Fruit fly (Drosophila melanogaster) whole organism, embryonic: ENCODE measurements around the gene CG3149.

Source experiments
- B-H1 ChIP-seq: fragments of 200-800 bp; sonication (Bioruptor generic); IDR thresholded peaks from 3 replicates; pipeline ENCODE4 v1.3.6; 2022; ENCODE audit warnings: missing biosample characterization, missing genetic modification characterization
- B-H2 ChIP-seq: fragments of 200-800 bp; sonication (Bioruptor generic); optimal IDR thresholded peaks from 2 replicates; lab custom pipeline; 2018; ENCODE audit warnings: missing biosample characterization, mild to moderate bottlenecking, missing genetic modification characterization
- CG10147 ChIP-seq: fragments of 200-800 bp; sonication (Bioruptor generic); optimal IDR thresholded peaks from 2 replicates; lab custom pipeline; 2019; ENCODE audit warnings: missing biosample characterization, mild to moderate bottlenecking, missing genetic modification characterization, moderate library complexity
- CG11696 ChIP-seq: fragments of 200-800 bp; sonication (Bioruptor generic); IDR thresholded peaks from 2 replicates; pipeline ENCODE4 v1.3.6; 2022; ENCODE audit warnings: missing biosample characterization, missing genetic modification characterization
- CG12071 ChIP-seq: fragments of 200-800 bp; sonication (Bioruptor generic); optimal IDR thresholded peaks from 3 replicates; lab custom pipeline; 2018; ENCODE audit warnings: missing biosample characterization, mild to moderate bottlenecking, missing genetic modification characterization
- CG13287 ChIP-seq: fragments of 200-800 bp; sonication (Bioruptor generic); IDR thresholded peaks from 2 replicates; pipeline ENCODE4 v1.3.6; 2022; ENCODE audit warnings: missing biosample characterization, missing genetic modification characterization; ENCODE audit not compliant: partially characterized antibody
- CG13424 ChIP-seq: fragments of 200-800 bp; sonication (Bioruptor generic); optimal IDR thresholded peaks from 2 replicates; lab custom pipeline; 2019; ENCODE audit warnings: missing biosample characterization, mild to moderate bottlenecking, missing genetic modification characterization, moderate library complexity
- CG13894 ChIP-seq: fragments of 200-800 bp; sonication (Bioruptor generic); optimal IDR thresholded peaks from 3 replicates; lab custom pipeline; 2018; ENCODE audit warnings: missing biosample characterization, mild to moderate bottlenecking, missing genetic modification characterization, moderate library complexity
- CG14441 ChIP-seq: fragments of 200-800 bp; sonication (Bioruptor generic); IDR thresholded peaks from 2 replicates; pipeline ENCODE4 v1.3.6; 2022; ENCODE audit warnings: missing biosample characterization, missing genetic modification characterization
- CG15601 ChIP-seq: fragments of 200-800 bp; sonication (Bioruptor generic); optimal IDR thresholded peaks from 3 replicates; lab custom pipeline; 2019; ENCODE audit warnings: missing biosample characterization, mild to moderate bottlenecking, missing genetic modification characterization, moderate library complexity
- CG1792 ChIP-seq: fragments of 200-800 bp; sonication (Bioruptor generic); optimal IDR thresholded peaks from 2 replicates; lab custom pipeline; 2016; ENCODE audit warnings: missing biosample characterization, missing genetic modification characterization
- CG18262 ChIP-seq: fragments of 200-800 bp; optimal IDR thresholded peaks from 3 replicates; lab custom pipeline; 2019; ENCODE audit warnings: missing biosample characterization, mild to moderate bottlenecking, missing genetic modification characterization, moderate library complexity
- CG2129 ChIP-seq: fragments of 200-800 bp; sonication (Bioruptor generic); IDR thresholded peaks from 2 replicates; pipeline ENCODE4 v1.3.6; 2022; ENCODE audit warnings: missing biosample characterization, missing genetic modification characterization; ENCODE audit not compliant: partially characterized antibody
- CG2202 ChIP-seq: fragments of 200-800 bp; sonication (Bioruptor generic); optimal IDR thresholded peaks from 2 replicates; lab custom pipeline; 2018; ENCODE audit warnings: missing biosample characterization, mild to moderate bottlenecking, missing genetic modification characterization
- CG30020 ChIP-seq: fragments of 200-800 bp; optimal IDR thresholded peaks from 2 replicates; lab custom pipeline; 2019; ENCODE audit warnings: missing biosample characterization, mild to moderate bottlenecking, missing genetic modification characterization, moderate library complexity
- CG31224 ChIP-seq: fragments of 200-800 bp; sonication (Bioruptor generic); IDR thresholded peaks from 2 replicates; pipeline ENCODE4 v1.3.6; 2022; ENCODE audit warnings: missing biosample characterization, missing genetic modification characterization
- CG31441 ChIP-seq: fragments of 200-800 bp; sonication (Bioruptor generic); IDR thresholded peaks from 2 replicates; pipeline ENCODE4 v1.3.6; 2022; ENCODE audit warnings: missing biosample characterization, missing genetic modification characterization
- CG4282 ChIP-seq: fragments of 200-800 bp; sonication (Bioruptor generic); optimal IDR thresholded peaks from 2 replicates; lab custom pipeline; 2016; ENCODE audit warnings: missing biosample characterization, missing genetic modification characterization
- CG4707 ChIP-seq: fragments of 200-800 bp; sonication (Bioruptor generic); optimal IDR thresholded peaks from 2 replicates; lab custom pipeline; 2018; ENCODE audit warnings: missing biosample characterization, mild to moderate bottlenecking, missing genetic modification characterization, moderate library complexity
- CG7357 ChIP-seq: fragments of 200-800 bp; sonication (Bioruptor generic); IDR thresholded peaks from 3 replicates; pipeline ENCODE4 v1.3.6; 2022; ENCODE audit warnings: missing biosample characterization, missing genetic modification characterization
- CG9215 ChIP-seq: fragments of 200-800 bp; sonication (Bioruptor generic); IDR thresholded peaks from 2 replicates; pipeline ENCODE4 v1.3.6; 2022; ENCODE audit warnings: missing biosample characterization, missing genetic modification characterization
- CG9932 ChIP-seq: fragments of 200-800 bp; sonication (Bioruptor generic); IDR thresholded peaks from 2 replicates; pipeline ENCODE4 v1.3.6; 2022; ENCODE audit warnings: missing biosample characterization, missing genetic modification characterization
- D19A ChIP-seq: fragments of 200-800 bp; optimal IDR thresholded peaks from 3 replicates; lab custom pipeline; 2019; ENCODE audit warnings: missing biosample characterization, mild to moderate bottlenecking, missing genetic modification characterization, moderate library complexity
- Deaf1 ChIP-seq: fragments of 200-800 bp; optimal IDR thresholded peaks from 3 replicates; lab custom pipeline; 2019; ENCODE audit warnings: missing biosample characterization, mild to moderate bottlenecking, missing genetic modification characterization, moderate library complexity
- Dp ChIP-seq: fragments of 200-800 bp; sonication (Bioruptor generic); optimal IDR thresholded peaks from 2 replicates; lab custom pipeline; 2018; ENCODE audit warnings: missing biosample characterization, mild to moderate bottlenecking, missing genetic modification characterization, moderate library complexity
- Eip74EF ChIP-seq, 2 experiments: fragments of 200-800 bp in 1 of 2; fragments of >200 bp in 1 of 2; sonication (Bioruptor generic) in 1 of 2; optimal IDR thresholded peaks; 2 replicates each; lab custom pipeline; 2017 to 2019; ENCODE audit warnings: missing biosample characterization in 2 of 2, missing genetic modification characterization in 2 of 2, mild to moderate bottlenecking in 1 of 2, moderate library complexity in 1 of 2
- Meics ChIP-seq: fragments of 200-800 bp; sonication (Bioruptor generic); optimal IDR thresholded peaks from 2 replicates; lab custom pipeline; 2017; ENCODE audit warnings: missing biosample characterization, mild to moderate bottlenecking, missing genetic modification characterization
- Nf-YA ChIP-seq: fragments of 200-800 bp; sonication (Bioruptor generic); IDR thresholded peaks from 2 replicates; pipeline ENCODE4 v1.3.6; 2022; ENCODE audit warnings: missing biosample characterization, missing genetic modification characterization
- Trl ChIP-seq, 3 experiments: fragments of >200 bp in 2 of 3; fragments of 200-800 bp in 1 of 3; sonication (Bioruptor generic) in 1 of 3; optimal IDR thresholded peaks; 2 replicates in 1 of 3; 3 replicates in 2 of 3; lab custom pipeline; 2016 to 2017; ENCODE audit warnings: missing biosample characterization in 1 of 3, missing genetic modification characterization in 1 of 3
- ac ChIP-seq: fragments of 200-800 bp; sonication (Bioruptor generic); optimal IDR thresholded peaks from 3 replicates; lab custom pipeline; 2017; ENCODE audit warnings: missing biosample characterization, mild to moderate bottlenecking, missing genetic modification characterization
- da ChIP-seq: fragments of 200-800 bp; sonication (Bioruptor generic); optimal IDR thresholded peaks from 2 replicates; lab custom pipeline; 2016; ENCODE audit warnings: missing biosample characterization, missing genetic modification characterization
- disco-r ChIP-seq: fragments of 200-800 bp; sonication (Bioruptor generic); optimal IDR thresholded peaks from 2 replicates; lab custom pipeline; 2016; ENCODE audit warnings: missing biosample characterization, missing genetic modification characterization
- dm ChIP-seq: fragments of 200-800 bp; sonication (Bioruptor generic); optimal IDR thresholded peaks from 3 replicates; lab custom pipeline; 2016; ENCODE audit warnings: missing biosample characterization, missing genetic modification characterization
- dmrt11E ChIP-seq: fragments of 200-800 bp; sonication (Bioruptor generic); optimal IDR thresholded peaks from 3 replicates; lab custom pipeline; 2018; ENCODE audit warnings: missing biosample characterization, mild to moderate bottlenecking, missing genetic modification characterization, moderate library complexity
- dpn ChIP-seq, 2 experiments: fragments of 200-800 bp; sonication (Bioruptor generic); optimal IDR thresholded peaks; 3 replicates each; lab custom pipeline; 2016; ENCODE audit warnings: missing biosample characterization in 2 of 2, missing genetic modification characterization in 2 of 2
- dysf ChIP-seq: fragments of 200-800 bp; sonication (Bioruptor generic); IDR thresholded peaks from 3 replicates; pipeline ENCODE4 v1.3.6; 2022; ENCODE audit warnings: missing biosample characterization, missing genetic modification characterization
- ems ChIP-seq: fragments of 200-800 bp; sonication (Bioruptor generic); optimal IDR thresholded peaks from 3 replicates; lab custom pipeline; 2016; ENCODE audit warnings: missing biosample characterization, missing genetic modification characterization
- eyg ChIP-seq: fragments of 200-800 bp; sonication (Bioruptor generic); optimal IDR thresholded peaks from 3 replicates; lab custom pipeline; 2016; ENCODE audit warnings: missing biosample characterization, missing genetic modification characterization
- fd64A ChIP-seq: fragments of 200-800 bp; sonication (Bioruptor generic); optimal IDR thresholded peaks from 3 replicates; lab custom pipeline; 2018; ENCODE audit warnings: missing biosample characterization, mild to moderate bottlenecking, missing genetic modification characterization
- fd96Cb ChIP-seq: fragments of 200-800 bp; sonication (Bioruptor generic); optimal IDR thresholded peaks from 2 replicates; lab custom pipeline; 2018; ENCODE audit warnings: missing biosample characterization, mild to moderate bottlenecking, missing genetic modification characterization, moderate library complexity
- inv ChIP-seq: fragments of 200-800 bp; sonication (Bioruptor generic); IDR thresholded peaks from 2 replicates; pipeline ENCODE4 v1.3.6; 2022; ENCODE audit warnings: missing biosample characterization, missing genetic modification characterization; ENCODE audit not compliant: partially characterized antibody
- mirr ChIP-seq: fragments of 200-800 bp; sonication (Bioruptor generic); optimal IDR thresholded peaks from 3 replicates; lab custom pipeline; 2018; ENCODE audit warnings: missing biosample characterization, mild to moderate bottlenecking, missing genetic modification characterization
- oc ChIP-seq: fragments of 200-800 bp; sonication (Bioruptor generic); optimal IDR thresholded peaks from 2 replicates; lab custom pipeline; 2018; ENCODE audit warnings: missing biosample characterization, mild to moderate bottlenecking, missing genetic modification characterization, moderate library complexity
- onecut ChIP-seq: fragments of 200-800 bp; sonication (Bioruptor generic); IDR thresholded peaks from 2 replicates; pipeline ENCODE4 v1.3.6; 2022; ENCODE audit warnings: missing biosample characterization, missing genetic modification characterization
- peb ChIP-seq: fragments of 200-800 bp; sonication (Bioruptor generic); IDR thresholded peaks from 2 replicates; pipeline ENCODE4 v1.3.6; 2022; ENCODE audit warnings: missing biosample characterization, missing genetic modification characterization
- psq ChIP-seq: fragments of 200-800 bp; sonication (Bioruptor generic); optimal IDR thresholded peaks from 2 replicates; lab custom pipeline; 2017; ENCODE audit warnings: missing biosample characterization, missing genetic modification characterization
- seq ChIP-seq: fragments of 200-800 bp; sonication (Bioruptor generic); IDR thresholded peaks from 2 replicates; pipeline ENCODE4 v1.3.6; 2022; ENCODE audit warnings: missing biosample characterization, missing genetic modification characterization
- slbo ChIP-seq: fragments of 200-800 bp; sonication (Bioruptor generic); IDR thresholded peaks from 2 replicates; pipeline ENCODE4 v1.3.6; 2022; ENCODE audit warnings: missing biosample characterization, missing genetic modification characterization
- tgo ChIP-seq: fragments of 200-800 bp; sonication (Bioruptor generic); IDR thresholded peaks from 3 replicates; pipeline ENCODE4 v1.3.6; 2022; ENCODE audit warnings: missing biosample characterization, missing genetic modification characterization
- ttk ChIP-seq: fragments of 200-800 bp; sonication (Bioruptor generic); IDR thresholded peaks from 2 replicates; pipeline ENCODE4 v2.1.2; 2022; ENCODE audit warnings: missing biosample characterization, missing genetic modification characterization

The CG3149 gene

dm6 chrX:5696436-5697022 is 1.5 kb upstream of the CG3149 start (continued):
- TF ChIP-seq CG1792 (GFP tag; lab: Kevin White, UChicago) (peak; percentile 97), CG9215 (GFP tag; lab: Robert Waterston, UW) (peak; percentile 86), tgo (GFP tag; lab: Robert Waterston, UW) (peak; percentile 93), dmrt11E (tag; lab: Kevin White, UChicago) (peak; percentile 96), CG11696 (GFP tag; lab: Robert Waterston, UW) (peak; percentile 81), Trl (optimal IDR thresholded peaks at IDR 0.05; lab: Kevin White, UChicago) (no peak), Trl (GFP tag; optimal IDR thresholded peaks at IDR 0.05; lab: Kevin White, UChicago) (peak; percentile 99), CG13424 (tag; lab: Kevin White, UChicago) (peak; percentile 95), Nf-YA (GFP tag; lab: Robert Waterston, UW) (peak; percentile 90), Deaf1 (peak; percentile 42), CG4282 (GFP tag; lab: Kevin White, UChicago) (peak; percentile 96), CG13894 (tag; lab: Kevin White, UChicago) (peak; percentile 78), CG30020 (peak; percentile 43), Eip74EF (GFP tag; optimal IDR thresholded peaks at IDR 0.05; lab: Kevin White, UChicago) (peak in 1 of 2 experiments; percentile 89), inv (GFP tag; lab: Robert Waterston, UW) (no peak), ac (GFP tag; lab: Kevin White, UChicago) (peak; percentile 96), mirr (GFP tag; lab: Kevin White, UChicago) (peak; percentile 65), CG10147 (peak; percentile 83), onecut (GFP tag; lab: Robert Waterston, UW) (peak; percentile 97), dm (GFP tag; lab: Kevin White, UChicago) (peak; percentile 96), CG2202 (tag; lab: Kevin White, UChicago) (peak; percentile 88), eyg (GFP tag; lab: Kevin White, UChicago) (peak; percentile 91), CG9932 (GFP tag; lab: Robert Waterston, UW) (peak; percentile 82), CG7357 (GFP tag; lab: Robert Waterston, UW) (peak; percentile 88), fd64A (GFP tag; lab: Kevin White, UChicago) (peak; percentile 84), CG31224 (GFP tag; lab: Robert Waterston, UW) (peak; percentile 85), peb (peak; percentile 92), CG31441 (GFP tag; lab: Robert Waterston, UW) (peak; percentile 94), slbo (GFP tag; lab: Robert Waterston, UW) (peak; percentile 93), psq (GFP tag; lab: Kevin White, UChicago) (peak; percentile 88), disco-r (GFP tag; lab: Kevin White, UChicago) (peak; percentile 96), dpn (GFP tag; optimal IDR thresholded peaks at IDR 0.05; lab: Kevin White, UChicago) (peak; percentile 98), B-H2 (GFP tag; lab: Kevin White, UChicago) (peak; percentile 79), da (GFP tag; lab: Kevin White, UChicago) (peak; percentile 93), B-H1 (GFP tag; lab: Robert Waterston, UW) (peak; percentile 92), dysf (GFP tag; lab: Robert Waterston, UW) (peak; percentile 96), CG4707 (GFP tag; lab: Kevin White, UChicago) (peak; percentile 80), oc (tag; lab: Kevin White, UChicago) (peak; percentile 93), CG14441 (GFP tag; lab: Robert Waterston, UW) (peak; percentile 96), Meics (peak; percentile 94)

DNA sequence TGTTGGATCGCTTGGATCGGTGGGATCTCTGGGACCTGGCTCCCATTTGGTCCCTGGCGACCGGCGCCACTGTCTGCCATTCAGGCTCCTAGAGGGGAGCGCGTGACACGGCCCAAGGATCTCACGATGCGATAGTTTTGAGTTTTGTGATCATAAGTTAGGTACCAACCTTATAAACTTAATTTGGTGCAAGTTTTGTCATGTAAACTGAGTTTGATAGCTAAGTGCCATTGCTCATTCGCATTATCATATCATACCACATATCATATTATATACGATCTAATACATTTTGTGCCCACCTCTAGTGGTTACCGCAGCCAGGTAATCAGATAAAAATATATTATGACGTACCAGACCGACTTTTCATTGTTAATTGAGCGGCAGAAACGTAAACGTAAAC is 953 bp upstream of the CG3149 start:
- TF ChIP-seq CG13287 = peak; percentile 56
- no peak for TF ChIP-seq CG15601 (tag; lab: Kevin White, UChicago)
- TF ChIP-seq D19A (tag; lab: Kevin White, UChicago) = peak; percentile 69
- TF ChIP-seq seq (GFP tag; lab: Robert Waterston, UW) = no peak
- TF ChIP-seq inv (GFP tag; lab: Robert Waterston, UW) = peak; percentile 52; the same call in 1 of the 2 replicates
- peak; percentile 80 for TF ChIP-seq CG18262
- no peak for TF ChIP-seq CG12071
- no peak for TF ChIP-seq fd96Cb
- no peak for TF ChIP-seq ttk
- TF ChIP-seq ems = no peak
- TF ChIP-seq Dp (GFP tag; lab: Kevin White, UChicago) = no peak
- peak; percentile 57; the same call in 1 of the 2 replicates for TF ChIP-seq CG2129 (GFP tag; lab: Robert Waterston, UW)
